Worm (Caenorhabditis elegans) whole organism, L2 larva: Measurements from ENCODE around the gene F54F2.7.

ENCODE experiments used
- C34F6.9 ChIP-seq: fragments of 150-350 bp; optimal IDR thresholded peaks from 2 replicates; lab custom pipeline; 2014; ENCODE audit warnings: missing biosample characterization, missing genetic modification characterization
- F13H6.1 ChIP-seq: sonication (generic microtip); optimal IDR thresholded peaks from 2 replicates; lab custom pipeline; 2016; ENCODE audit warnings: missing genetic modification characterization, missing compliant biosample characterization
- R02D3.7 ChIP-seq: fragments of 150-350 bp; optimal IDR thresholded peaks from 2 replicates; lab custom pipeline; 2014; ENCODE audit warnings: missing biosample characterization, missing genetic modification characterization
- Y55F3AM.14 ChIP-seq: fragments of 200-800 bp; sonication (Bioruptor generic); optimal IDR thresholded peaks from 2 replicates; lab custom pipeline; 2018; ENCODE audit warnings: mild to moderate bottlenecking, missing genetic modification characterization, missing compliant biosample characterization
- ZK546.5 ChIP-seq: sonication (generic microtip); optimal IDR thresholded peaks from 2 replicates; lab custom pipeline; 2017; ENCODE audit warnings: missing biosample characterization, missing genetic modification characterization
- alr-1 ChIP-seq: fragments of 150-350 bp; optimal IDR thresholded peaks from 2 replicates; lab custom pipeline; 2014; ENCODE audit warnings: missing biosample characterization, missing genetic modification characterization
- ceh-16 ChIP-seq: fragments of 150-350 bp; optimal IDR thresholded peaks from 2 replicates; lab custom pipeline; 2014; ENCODE audit warnings: missing biosample characterization, missing genetic modification characterization
- ceh-82 ChIP-seq: fragments of 150-350 bp; optimal IDR thresholded peaks from 2 replicates; lab custom pipeline; 2014; ENCODE audit warnings: missing biosample characterization, missing genetic modification characterization
- crh-2 ChIP-seq: sonication (generic microtip); optimal IDR thresholded peaks from 2 replicates; lab custom pipeline; 2017; ENCODE audit warnings: missing biosample characterization, missing genetic modification characterization
- elt-1 ChIP-seq: fragments of 150-350 bp; optimal IDR thresholded peaks from 2 replicates; lab custom pipeline; 2014; ENCODE audit warnings: missing biosample characterization, missing genetic modification characterization
- fos-1 ChIP-seq: fragments of 150-350 bp; optimal IDR thresholded peaks from 2 replicates; lab custom pipeline; 2014; ENCODE audit warnings: missing biosample characterization, missing genetic modification characterization
- gmeb-1 ChIP-seq: fragments of 150-350 bp; optimal IDR thresholded peaks from 2 replicates; lab custom pipeline; 2014; ENCODE audit warnings: missing biosample characterization, missing genetic modification characterization
- lin-11 ChIP-seq: fragments of 150-350 bp; sonication (generic microtip); optimal IDR thresholded peaks from 2 replicates; lab custom pipeline; 2014; ENCODE audit warnings: missing biosample characterization, missing genetic modification characterization, inconsistent platforms, mixed read lengths
- lin-13 ChIP-seq: fragments of 150-350 bp; optimal IDR thresholded peaks from 2 replicates; lab custom pipeline; 2014; ENCODE audit warnings: missing biosample characterization, missing genetic modification reagents, missing genetic modification characterization
- lsy-2 ChIP-seq, 2 experiments: fragments of 150-350 bp in 1 of 2; sonication (generic microtip) in 1 of 2; optimal IDR thresholded peaks; 2 replicates each; lab custom pipeline; 2014 to 2017; ENCODE audit warnings: missing biosample characterization in 2 of 2, missing genetic modification characterization in 2 of 2
- mab-5 ChIP-seq: fragments of 150-350 bp; optimal IDR thresholded peaks from 2 replicates; lab custom pipeline; 2014; ENCODE audit warnings: missing biosample characterization, missing genetic modification characterization
- mbf-1 ChIP-seq: sonication (generic microtip); optimal IDR thresholded peaks from 2 replicates; lab custom pipeline; 2017; ENCODE audit warnings: missing biosample characterization, missing genetic modification characterization
- nhr-10 ChIP-seq: sonication (generic microtip); optimal IDR thresholded peaks from 2 replicates; lab custom pipeline; 2017; ENCODE audit warnings: missing biosample characterization, missing genetic modification characterization
- nhr-12 ChIP-seq: fragments of 150-350 bp; optimal IDR thresholded peaks from 2 replicates; lab custom pipeline; 2014; ENCODE audit warnings: missing biosample characterization, missing genetic modification characterization
- nhr-129 ChIP-seq: fragments of 150-350 bp; optimal IDR thresholded peaks from 2 replicates; lab custom pipeline; 2014; ENCODE audit warnings: missing biosample characterization, missing genetic modification characterization
- nhr-6 ChIP-seq: fragments of 150-350 bp; optimal IDR thresholded peaks from 2 replicates; lab custom pipeline; 2014; ENCODE audit warnings: missing biosample characterization, missing genetic modification characterization
- peb-1 ChIP-seq: fragments of 150-350 bp; optimal IDR thresholded peaks from 2 replicates; lab custom pipeline; 2014; ENCODE audit warnings: missing biosample characterization, missing genetic modification characterization
- sem-4 ChIP-seq: fragments of 150-350 bp; optimal IDR thresholded peaks from 2 replicates; lab custom pipeline; 2014; ENCODE audit warnings: missing biosample characterization, missing genetic modification reagents, missing genetic modification characterization
- skn-1 ChIP-seq: sonication (generic microtip); optimal IDR thresholded peaks from 2 replicates; lab custom pipeline; 2017; ENCODE audit warnings: missing biosample characterization, missing genetic modification characterization
- sma-3 ChIP-seq: sonication (generic microtip); optimal IDR thresholded peaks from 2 replicates; lab custom pipeline; 2016; ENCODE audit warnings: missing genetic modification reagents, missing genetic modification characterization, missing compliant biosample characterization
- sma-9 ChIP-seq, 2 experiments: fragments of 150-350 bp in 1 of 2; sonication (generic microtip) in 1 of 2; optimal IDR thresholded peaks; 2 replicates each; lab custom pipeline; 2014 to 2016; ENCODE audit warnings: missing genetic modification characterization in 2 of 2, mild to moderate bottlenecking in 1 of 2, missing biosample characterization in 1 of 2, missing compliant biosample characterization in 1 of 2, missing genetic modification reagents in 1 of 2, moderate library complexity in 1 of 2
- snpc-4 ChIP-seq: fragments of 150-350 bp; optimal IDR thresholded peaks from 2 replicates; lab custom pipeline; 2014; ENCODE audit warnings: missing biosample characterization, missing genetic modification characterization
- unc-39 ChIP-seq: fragments of 150-350 bp; optimal IDR thresholded peaks from 2 replicates; lab custom pipeline; 2014; ENCODE audit warnings: missing biosample characterization, missing genetic modification characterization
- unc-55 ChIP-seq: fragments of 150-350 bp; sonication (generic microtip); optimal IDR thresholded peaks from 3 replicates; lab custom pipeline; 2014; ENCODE audit warnings: missing biosample characterization, missing genetic modification reagents, missing genetic modification characterization
- unc-62 ChIP-seq: fragments of 150-350 bp; optimal IDR thresholded peaks from 2 replicates; lab custom pipeline; 2014; ENCODE audit warnings: missing biosample characterization, missing genetic modification reagents, missing genetic modification characterization
- zag-1 ChIP-seq: fragments of 150-350 bp; optimal IDR thresholded peaks from 2 replicates; lab custom pipeline; 2014; ENCODE audit warnings: missing biosample characterization, missing genetic modification characterization

F54F2.7 gene

ce11 chrIII:8807246-8807645, at the start of gene F54F2.7:
F54F2.7 (minus strand) TSS chrIII:8807346.
- no peak for TF ChIP-seq Y55F3AM.14 (GFP tag; lab: Kevin White, UChicago)
- no peak for TF ChIP-seq mbf-1 (tag; lab: Kevin White, UChicago)
- no peak for TF ChIP-seq lsy-2 (tag; optimal IDR thresholded peaks at IDR 0.05; lab: Kevin White, UChicago)
- no peak for TF ChIP-seq snpc-4 (tag; lab: Kevin White, UChicago)
- no peak for TF ChIP-seq zag-1 (tag; lab: Kevin White, UChicago)
- TF ChIP-seq fos-1: no peak
- TF ChIP-seq peb-1 (tag; lab: Kevin White, UChicago): no peak
- no peak for TF ChIP-seq unc-62 (GFP tag; lab: Kevin White, UChicago)
- no peak for TF ChIP-seq elt-1
- no peak for TF ChIP-seq alr-1 (tag; lab: Kevin White, UChicago)
- no peak for TF ChIP-seq ZK546.5 (tag; lab: Kevin White, UChicago)
- TF ChIP-seq unc-55 (GFP tag; lab: Kevin White, UChicago): no peak
- no peak for TF ChIP-seq lin-13
- no peak for TF ChIP-seq ceh-16 (tag; lab: Kevin White, UChicago)
- TF ChIP-seq, all 48 proteins: peak for 0

ce11 chrIII:8851961-8852360, 44.8 kb upstream of the F54F2.7 start, which contains the start of gene plg-1:
plg-1 (plus strand) TSS chrIII:8852261.
- TF ChIP-seq mbf-1 (tag; lab: Kevin White, UChicago): no peak
- no peak for TF ChIP-seq elt-1
- no peak for TF ChIP-seq skn-1 (tag; lab: Kevin White, UChicago)

ce11 chrIII:8850482-8851047, 43.4 kb upstream of the F54F2.7 start, which contains the start of gene F44E2.9:
F44E2.9 (minus strand) TSS chrIII:8850532.
- peak; percentile 87 for TF ChIP-seq C34F6.9
- TF ChIP-seq lsy-2 (tag; optimal IDR thresholded peaks at IDR 0.05; lab: Kevin White, UChicago): peak; percentile 45 to 84
- TF ChIP-seq crh-2 (tag; lab: Kevin White, UChicago): peak; percentile 50
- TF ChIP-seq ZK546.5 (tag; lab: Kevin White, UChicago): no peak
- TF ChIP-seq nhr-129: peak; percentile 54
- no peak for TF ChIP-seq mbf-1 (tag; lab: Kevin White, UChicago)
- TF ChIP-seq fos-1: peak; percentile 18
- TF ChIP-seq nhr-12 (tag; lab: Kevin White, UChicago): no peak
- TF ChIP-seq zag-1 (tag; lab: Kevin White, UChicago): no peak
- TF ChIP-seq unc-62 (GFP tag; lab: Kevin White, UChicago): no peak
- TF ChIP-seq sma-9 (GFP tag; optimal IDR thresholded peaks at IDR 0.05; lab: Kevin White, UChicago): peak; percentile 70
- TF ChIP-seq sma-9 (tag; optimal IDR thresholded peaks at IDR 0.05; lab: Kevin White, UChicago): no peak
- peak; percentile 60 for TF ChIP-seq sma-3 (GFP tag; lab: Kevin White, UChicago)
- TF ChIP-seq nhr-6 (tag; lab: Kevin White, UChicago): peak; percentile 8
- TF ChIP-seq unc-55 (GFP tag; lab: Kevin White, UChicago): peak; percentile 90
- TF ChIP-seq skn-1 (tag; lab: Kevin White, UChicago): peak; percentile 7
- no peak for TF ChIP-seq unc-39 (tag; lab: Kevin White, UChicago)
- TF ChIP-seq gmeb-1 (tag; lab: Kevin White, UChicago): peak; percentile 91
- TF ChIP-seq ceh-82 (tag; lab: Kevin White, UChicago): no peak
- TF ChIP-seq lin-11 (tag; lab: Kevin White, UChicago): peak; percentile 31
- TF ChIP-seq, all 48 proteins: peak for 12

ce11 chrIII:8849507-8849906, 42.4 kb upstream of the F54F2.7 start, which contains the start of gene F44E2.8:
F44E2.8 (minus strand) TSS chrIII:8849877.
- TF ChIP-seq mab-5 (tag; lab: Kevin White, UChicago): no peak

ce11 chrIII:8848372-8848771, 41.2 kb upstream of the F54F2.7 start, which contains the start of gene F44E2.7:
F44E2.7 (minus strand) TSS chrIII:8848472.
- no peak for TF ChIP-seq R02D3.7

- TF ChIP-seq lin-13 (peak; percentile 34), gmeb-1 (tag; lab: Kevin White, UChicago) (peak; percentile 58), F13H6.1 (peak; percentile 43), nhr-10 (no peak), crh-2 (tag; lab: Kevin White, UChicago) (peak; percentile 30), sma-9 (GFP tag; optimal IDR thresholded peaks at IDR 0.05; lab: Kevin White, UChicago) (no peak), sma-9 (tag; optimal IDR thresholded peaks at IDR 0.05; lab: Kevin White, UChicago) (no peak), sma-3 (GFP tag; lab: Kevin White, UChicago) (peak; percentile 42), C34F6.9 (peak; percentile 74), zag-1 (tag; lab: Kevin White, UChicago) (no peak), lsy-2 (tag; optimal IDR thresholded peaks at IDR 0.05; lab: Kevin White, UChicago) (peak in 1 of 2 experiments; percentile 73), fos-1 (peak; percentile 24), unc-55 (GFP tag; lab: Kevin White, UChicago) (peak; percentile 78), sem-4 (tag; lab: Kevin White, UChicago) (peak; percentile 16)
These were observed 40.6 kb upstream of the F54F2.7 start for ce11 chrIII:8847722-8848121.
